Worm (Caenorhabditis elegans): ENCODE data around the gene rbm-25.

rbm-25 gene

ce11 chrV:12532369-12532768 lies 34.4 kb downstream of the rbm-25 start:
- TF ChIP-seq elt-2 (tag; optimal IDR thresholded peaks at IDR 0.05): peak; percentile 66
- no peak for TF ChIP-seq mml-1 (tag; optimal IDR thresholded peaks at IDR 0.05)
- TF ChIP-seq pqm-1 (tag; optimal IDR thresholded peaks at IDR 0.05): peak; percentile 44
- no peak for TF ChIP-seq daf-12 (tag; optimal IDR thresholded peaks at IDR 0.05)
- TF ChIP-seq elt-1 (tag; optimal IDR thresholded peaks at IDR 0.05): no peak

ce11 chrV:12533635-12534150 lies 35.7 kb downstream of the rbm-25 start:
- TF ChIP-seq unc-62 (GFP tag; optimal IDR thresholded peaks at IDR 0.05) (peak; percentile 88), ztf-11 (tag; optimal IDR thresholded peaks at IDR 0.05) (no peak), mdl-1 (tag; optimal IDR thresholded peaks at IDR 0.05) (no peak), nhr-237 (tag; optimal IDR thresholded peaks at IDR 0.05) (no peak), ZK546.5 (tag; optimal IDR thresholded peaks at IDR 0.05) (no peak), nhr-76 (tag; optimal IDR thresholded peaks at IDR 0.05) (no peak), unc-39 (tag; optimal IDR thresholded peaks at IDR 0.05) (no peak), pqm-1 (tag; optimal IDR thresholded peaks at IDR 0.05) (no peak), skn-1 (tag; optimal IDR thresholded peaks at IDR 0.05) (no peak), pha-4 (tag; optimal IDR thresholded peaks at IDR 0.05) (no peak), elt-1 (tag; optimal IDR thresholded peaks at IDR 0.05) (peak; percentile 25), tbx-2 (tag; optimal IDR thresholded peaks at IDR 0.05) (no peak), nfya-1 (tag; optimal IDR thresholded peaks at IDR 0.05; ENCODE audit: insufficient read depth) (peak; percentile 30), aly-2 (tag; optimal IDR thresholded peaks at IDR 0.05) (no peak), jun-1 (tag; optimal IDR thresholded peaks at IDR 0.05) (no peak), ceh-28 (tag; optimal IDR thresholded peaks at IDR 0.05) (no peak), fkh-10 (GFP tag; optimal IDR thresholded peaks at IDR 0.05) (no peak), ceh-9 (tag; optimal IDR thresholded peaks at IDR 0.05) (no peak), nhr-25 (tag; optimal IDR thresholded peaks at IDR 0.05) (peak; percentile 81), R02D3.7 (tag; optimal IDR thresholded peaks at IDR 0.05) (no peak), nhr-11 (tag; optimal IDR thresholded peaks at IDR 0.05) (no peak), egl-5 (tag; optimal IDR thresholded peaks at IDR 0.05) (no peak), fos-1 (tag; optimal IDR thresholded peaks at IDR 0.05) (no peak), elt-2 (tag; optimal IDR thresholded peaks at IDR 0.05) (no peak), nhr-43 (tag; optimal IDR thresholded peaks at IDR 0.05; ENCODE audit: poor library complexity, severe bottlenecking) (peak; percentile 55), elt-3 (tag; optimal IDR thresholded peaks at IDR 0.05) (peak; percentile 40 to 97 (median 51)), sea-2 (GFP tag; optimal IDR thresholded peaks at IDR 0.05) (no peak), egl-27 (tag; optimal IDR thresholded peaks at IDR 0.05) (no peak), daf-12 (tag; optimal IDR thresholded peaks at IDR 0.05) (peak; percentile 26), nhr-28 (tag; optimal IDR thresholded peaks at IDR 0.05) (no peak), nhr-23 (tag; optimal IDR thresholded peaks at IDR 0.05) (no peak), nhr-67 (tag; optimal IDR thresholded peaks at IDR 0.05) (no peak), lin-15B (tag; optimal IDR thresholded peaks at IDR 0.05) (no peak), ceh-16 (tag; optimal IDR thresholded peaks at IDR 0.05) (no peak)

DNA sequence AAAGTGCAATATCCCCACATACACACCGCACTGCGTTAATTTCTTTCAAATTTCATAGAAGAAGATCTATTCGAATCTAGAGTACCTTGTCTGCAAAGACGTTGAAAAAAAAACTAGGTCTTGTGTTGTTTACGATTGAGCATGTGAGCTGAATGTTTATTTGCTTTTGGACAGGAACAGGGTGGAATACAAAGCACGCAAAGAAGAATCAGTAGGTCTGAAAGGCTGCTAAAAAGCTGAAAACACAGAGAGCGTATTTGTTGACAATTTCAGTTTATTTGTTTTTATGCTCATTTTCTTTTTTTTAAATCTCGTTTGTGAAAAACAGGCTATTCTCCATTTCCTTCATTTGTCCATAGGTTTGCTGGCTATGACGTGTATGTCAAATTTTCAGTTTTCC lies 36.9 kb downstream of the rbm-25 start:
- peak; percentile 26 for TF ChIP-seq pha-4 (tag; optimal IDR thresholded peaks at IDR 0.05)
- no peak for TF ChIP-seq ceh-82 (tag; optimal IDR thresholded peaks at IDR 0.05)

ce11 chrV:12536409-12537038 lies 38.5 kb downstream of the rbm-25 start:
- no peak for TF ChIP-seq ztf-4 (tag; optimal IDR thresholded peaks at IDR 0.05)
- peak; percentile 16 for TF ChIP-seq nfya-1 (tag; optimal IDR thresholded peaks at IDR 0.05; ENCODE audit: insufficient read depth)
- TF ChIP-seq nhr-25 (tag; optimal IDR thresholded peaks at IDR 0.05): peak; percentile 31
- TF ChIP-seq lin-39 (tag; optimal IDR thresholded peaks at IDR 0.05): peak; percentile 57
- TF ChIP-seq nhr-23 (tag; optimal IDR thresholded peaks at IDR 0.05): peak; percentile 43
